Fruit fly (Drosophila melanogaster): ENCODE results near the gene CG6325.

The CG6325 gene

DNA sequence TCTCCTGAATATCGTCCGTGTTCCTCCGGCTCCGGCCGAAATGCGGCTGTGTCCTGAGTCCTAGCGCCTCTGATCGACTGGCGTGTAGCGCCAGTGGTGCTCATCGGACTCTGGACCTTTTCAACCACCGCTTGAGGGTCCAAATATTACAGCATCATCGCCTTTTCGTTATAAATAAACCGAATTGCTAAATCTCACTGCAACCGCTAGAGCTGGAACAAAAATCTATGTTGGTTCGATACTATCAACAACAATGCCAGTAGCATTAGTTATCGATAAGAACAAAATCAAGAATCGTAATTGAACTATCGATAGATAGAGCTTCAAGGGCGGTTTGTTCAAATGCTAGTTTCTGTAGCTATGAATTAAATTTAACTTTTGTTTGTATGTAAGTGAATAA is at the start of gene CG6325:
TSS of gene CG6325 (minus strand) at position 220 of the 400 bp plus-strand sequence.
- TF ChIP-seq Myc (optimal IDR thresholded peaks at IDR 0.05) (no peak), ttk (optimal IDR thresholded peaks at IDR 0.05) (no peak), Sin3A (optimal IDR thresholded peaks at IDR 0.05) (no peak), h (optimal IDR thresholded peaks at IDR 0.05) (no peak), insv (optimal IDR thresholded peaks at IDR 0.05) (no peak), psq (optimal IDR thresholded peaks at IDR 0.05) (no peak)

DNA sequence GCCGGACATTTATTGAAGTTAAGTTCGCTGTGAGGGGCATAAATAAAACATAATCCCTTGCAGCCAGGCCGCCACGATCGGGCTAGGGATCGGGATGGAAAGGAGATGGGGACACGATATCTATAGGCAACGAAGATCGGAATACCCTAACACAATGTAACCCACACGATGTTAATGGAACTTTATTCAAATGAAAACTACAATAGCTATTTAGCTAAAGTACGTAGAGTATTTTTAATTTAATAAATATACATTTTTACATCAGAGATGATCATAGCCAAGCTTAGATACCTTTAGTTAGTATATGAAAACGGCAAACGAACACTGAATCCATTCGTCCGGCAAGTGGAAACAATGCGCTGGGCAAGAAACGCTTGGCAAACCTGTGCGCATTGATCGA is 47.8 kb upstream of the CG6325 start:
- TF ChIP-seq Sin3A (optimal IDR thresholded peaks at IDR 0.05) (no peak), psq (optimal IDR thresholded peaks at IDR 0.05) (no peak), ttk (optimal IDR thresholded peaks at IDR 0.05) (no peak), insv (optimal IDR thresholded peaks at IDR 0.05) (no peak), Myc (optimal IDR thresholded peaks at IDR 0.05) (no peak), h (optimal IDR thresholded peaks at IDR 0.05) (no peak)

DNA sequence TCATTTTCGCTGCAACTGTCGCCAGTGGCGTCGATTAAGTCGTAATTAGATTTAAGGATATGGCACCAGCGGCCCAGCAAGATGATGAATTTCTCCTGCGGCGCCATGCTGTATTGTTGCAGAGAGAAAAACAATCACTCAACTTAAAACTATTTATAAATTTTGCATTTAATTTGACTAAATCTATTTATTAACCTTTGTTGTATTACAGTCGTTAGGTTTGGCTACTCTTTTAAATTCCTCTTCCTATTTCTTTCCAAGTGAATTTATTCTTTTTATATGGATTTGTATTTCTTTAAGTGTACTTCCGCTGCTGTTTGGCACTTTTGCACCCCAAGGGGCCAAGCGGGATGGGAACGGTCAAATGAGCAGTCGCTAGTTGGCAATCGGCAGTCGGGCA is 41.9 kb upstream of the CG6325 start:
- no peak for TF ChIP-seq ttk (optimal IDR thresholded peaks at IDR 0.05)
- TF ChIP-seq Sin3A (optimal IDR thresholded peaks at IDR 0.05): no peak
- TF ChIP-seq psq (optimal IDR thresholded peaks at IDR 0.05): no peak
- TF ChIP-seq Myc (optimal IDR thresholded peaks at IDR 0.05): no peak
- no peak for TF ChIP-seq insv (optimal IDR thresholded peaks at IDR 0.05)
- TF ChIP-seq h (optimal IDR thresholded peaks at IDR 0.05): no peak

DNA sequence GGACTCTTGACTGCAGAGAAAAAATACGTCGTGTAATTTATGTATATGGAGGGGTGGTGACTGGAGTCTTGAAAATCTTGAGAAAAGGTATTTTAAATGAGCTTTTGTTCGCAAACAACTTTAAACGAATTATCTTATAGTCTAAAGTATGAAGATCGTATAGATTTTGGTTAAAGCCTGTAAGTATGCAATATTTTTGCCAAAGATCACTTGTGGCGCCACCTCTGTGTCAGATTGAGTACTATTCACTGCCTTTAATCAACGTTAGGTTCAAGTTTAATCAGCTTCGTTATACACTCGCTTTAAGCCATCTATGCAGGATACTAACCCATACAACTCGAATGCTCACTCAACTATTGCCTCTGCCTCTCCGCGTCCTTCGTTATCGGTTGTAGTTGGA is 29.9 kb upstream of the CG6325 start:
- TF ChIP-seq h (optimal IDR thresholded peaks at IDR 0.05) (no peak), psq (optimal IDR thresholded peaks at IDR 0.05) (no peak)

DNA sequence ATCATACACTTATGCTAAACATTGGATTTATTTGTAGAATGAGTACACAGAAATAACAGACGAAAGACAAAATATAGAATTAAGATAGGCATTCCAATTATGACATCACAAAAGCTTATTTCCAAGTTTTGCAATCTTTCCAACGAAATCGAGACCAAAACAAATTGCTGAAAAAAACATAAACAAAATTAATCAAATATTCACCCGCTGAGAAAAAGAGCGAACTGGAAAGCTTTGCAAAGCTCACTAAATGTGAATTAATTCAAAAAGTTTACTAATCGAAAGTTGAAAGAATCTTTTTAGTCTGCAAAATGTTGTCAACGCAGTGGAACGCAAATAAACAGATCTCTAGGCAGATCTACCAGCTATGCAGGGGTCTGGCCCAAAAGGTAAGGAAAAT is 27.4 kb upstream of the CG6325 start, which contains the start of gene Cyp12e1:
TSS of gene Cyp12e1 (plus strand) at position 301 of the 400 bp plus-strand sequence.
- no peak for TF ChIP-seq psq (optimal IDR thresholded peaks at IDR 0.05)
- TF ChIP-seq ttk (optimal IDR thresholded peaks at IDR 0.05): no peak
- no peak for TF ChIP-seq Myc (optimal IDR thresholded peaks at IDR 0.05)
- no peak for TF ChIP-seq insv (optimal IDR thresholded peaks at IDR 0.05)
- no peak for TF ChIP-seq h (optimal IDR thresholded peaks at IDR 0.05)
- TF ChIP-seq Sin3A (optimal IDR thresholded peaks at IDR 0.05): no peak

DNA sequence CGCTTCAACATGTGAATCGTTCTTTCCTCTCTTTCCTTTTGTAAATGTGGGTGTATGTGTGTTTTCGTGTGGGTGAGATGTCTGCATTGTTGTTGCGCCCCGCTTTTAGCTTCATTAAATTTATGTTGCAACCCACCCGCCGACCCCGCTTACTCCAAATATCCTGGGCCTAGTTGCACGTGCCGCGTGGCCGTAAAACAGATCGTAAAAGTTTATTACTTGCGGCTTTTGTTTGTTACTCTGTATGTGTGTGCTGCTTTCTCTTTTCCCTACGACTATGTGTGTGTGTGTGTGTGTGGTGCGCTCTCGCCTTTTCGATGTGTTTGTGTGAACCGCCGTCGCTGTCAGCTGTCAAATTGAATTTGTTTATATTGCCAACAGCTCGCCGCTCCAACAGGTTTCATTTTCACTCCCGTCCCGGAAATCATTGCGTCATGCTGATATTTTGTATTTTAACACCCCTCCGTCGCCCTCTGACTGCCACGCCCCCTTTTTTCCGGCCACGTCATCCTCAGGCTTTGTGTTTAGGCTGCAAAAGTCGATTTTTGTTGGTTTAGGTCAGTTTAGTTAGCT is 26.4 kb upstream of the CG6325 start:
- TF ChIP-seq Myc (optimal IDR thresholded peaks at IDR 0.05) (no peak), psq (optimal IDR thresholded peaks at IDR 0.05) (no peak), Sin3A (optimal IDR thresholded peaks at IDR 0.05) (no peak), insv (optimal IDR thresholded peaks at IDR 0.05) (no peak), ttk (optimal IDR thresholded peaks at IDR 0.05) (no peak), h (optimal IDR thresholded peaks at IDR 0.05) (no peak)

DNA sequence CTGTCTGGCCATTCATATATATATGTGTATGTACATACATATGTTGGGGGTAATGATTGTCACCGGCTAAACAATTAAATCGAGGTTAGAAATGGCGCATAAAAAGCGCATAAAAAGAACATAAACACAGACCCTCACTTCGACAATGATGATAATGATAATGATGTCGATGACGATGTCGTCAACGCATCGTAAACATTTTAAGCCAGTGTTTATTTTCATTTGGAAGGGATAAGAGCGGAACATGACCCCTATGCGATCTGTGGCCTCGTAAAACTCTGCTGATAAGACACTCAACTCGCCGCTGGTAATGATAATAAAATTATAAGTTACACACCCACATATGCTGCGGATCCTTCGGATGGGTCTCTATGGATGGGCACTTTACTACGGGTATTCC is 24.0 kb upstream of the CG6325 start:
- no peak for TF ChIP-seq insv (optimal IDR thresholded peaks at IDR 0.05)
- no peak for TF ChIP-seq ttk (optimal IDR thresholded peaks at IDR 0.05)
- TF ChIP-seq psq (optimal IDR thresholded peaks at IDR 0.05): no peak
- no peak for TF ChIP-seq Myc (optimal IDR thresholded peaks at IDR 0.05)
- no peak for TF ChIP-seq Sin3A (optimal IDR thresholded peaks at IDR 0.05)
- TF ChIP-seq h (optimal IDR thresholded peaks at IDR 0.05): no peak

DNA sequence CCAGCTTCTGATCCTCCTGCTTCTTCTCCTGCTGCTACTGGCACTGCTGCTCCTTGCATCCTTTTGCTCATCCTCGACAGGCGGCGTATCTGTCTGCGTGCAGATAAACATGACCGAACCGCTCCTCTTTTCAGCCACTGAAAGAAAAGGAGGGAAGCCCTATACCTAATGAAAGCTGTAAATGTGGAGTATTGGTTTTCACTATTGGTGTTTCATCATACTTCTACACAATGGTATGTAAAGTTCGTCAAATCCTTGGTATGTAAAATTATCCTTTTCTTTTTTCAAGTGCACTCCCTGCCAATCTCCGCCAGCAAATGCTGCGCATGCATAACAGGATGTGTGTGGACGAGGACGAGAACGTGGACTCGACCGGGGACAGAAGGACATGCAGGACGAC is 21.2 kb upstream of the CG6325 start, which contains the start of gene CG46270:
TSS of gene CG46270 (minus strand) at position 101 of the 400 bp plus-strand sequence.
- TF ChIP-seq Sin3A (optimal IDR thresholded peaks at IDR 0.05): no peak
- no peak for TF ChIP-seq psq (optimal IDR thresholded peaks at IDR 0.05)
- no peak for TF ChIP-seq ttk (optimal IDR thresholded peaks at IDR 0.05)
- TF ChIP-seq h (optimal IDR thresholded peaks at IDR 0.05): no peak
- TF ChIP-seq Myc (optimal IDR thresholded peaks at IDR 0.05): no peak
- no peak for TF ChIP-seq insv (optimal IDR thresholded peaks at IDR 0.05)

DNA sequence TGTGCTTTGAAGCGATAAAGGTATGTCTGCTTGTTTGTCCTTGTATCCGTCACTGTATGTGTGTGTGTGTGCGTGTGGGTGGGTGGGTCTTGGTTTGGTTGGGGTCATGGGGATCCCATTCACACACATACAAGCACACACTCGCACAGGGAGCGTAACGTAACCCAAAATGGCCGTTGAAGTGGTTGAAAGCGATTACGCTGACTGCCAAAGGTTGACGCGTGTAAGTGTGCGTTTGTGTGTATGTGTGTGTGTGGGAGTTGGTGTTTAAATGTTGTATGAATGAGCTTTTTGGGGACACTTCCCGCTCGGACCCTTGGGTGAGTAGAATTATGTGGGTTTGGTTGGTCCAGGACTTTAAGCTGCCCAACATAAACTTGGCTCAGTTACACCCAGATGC is 14.1 kb upstream of the CG6325 start:
- TF ChIP-seq Myc (optimal IDR thresholded peaks at IDR 0.05) (no peak), ttk (optimal IDR thresholded peaks at IDR 0.05) (no peak), insv (optimal IDR thresholded peaks at IDR 0.05) (no peak), Sin3A (optimal IDR thresholded peaks at IDR 0.05) (no peak), h (optimal IDR thresholded peaks at IDR 0.05) (no peak), psq (optimal IDR thresholded peaks at IDR 0.05) (no peak)

DNA sequence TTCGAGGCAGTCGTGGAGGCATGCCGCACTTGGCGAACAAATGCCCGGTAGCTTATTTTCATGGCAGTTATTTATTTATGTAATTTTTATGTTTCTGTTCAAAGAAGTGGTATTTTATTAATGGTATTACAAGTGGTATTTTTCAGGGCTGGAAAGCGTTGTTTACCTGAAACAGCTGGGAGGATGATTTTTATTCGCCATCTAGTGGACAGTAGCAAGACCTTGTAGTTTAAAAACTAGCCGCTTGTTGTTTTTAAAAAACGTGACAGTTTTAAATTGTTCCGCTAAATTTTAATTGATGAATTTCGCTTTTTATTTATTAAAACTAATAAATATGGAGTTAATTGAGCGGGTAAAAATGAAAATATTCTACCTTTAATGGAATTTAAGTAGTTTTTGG is 8.8 kb upstream of the CG6325 start, which contains the start of gene CG6345:
TSS of gene CG6345 (minus strand) at position 124 of the 400 bp plus-strand sequence.
- no peak for TF ChIP-seq Myc (optimal IDR thresholded peaks at IDR 0.05)
- TF ChIP-seq h (optimal IDR thresholded peaks at IDR 0.05): peak; percentile 97
- TF ChIP-seq insv (optimal IDR thresholded peaks at IDR 0.05): no peak
- no peak for TF ChIP-seq Sin3A (optimal IDR thresholded peaks at IDR 0.05)
- TF ChIP-seq psq (optimal IDR thresholded peaks at IDR 0.05): no peak
- no peak for TF ChIP-seq ttk (optimal IDR thresholded peaks at IDR 0.05)

DNA sequence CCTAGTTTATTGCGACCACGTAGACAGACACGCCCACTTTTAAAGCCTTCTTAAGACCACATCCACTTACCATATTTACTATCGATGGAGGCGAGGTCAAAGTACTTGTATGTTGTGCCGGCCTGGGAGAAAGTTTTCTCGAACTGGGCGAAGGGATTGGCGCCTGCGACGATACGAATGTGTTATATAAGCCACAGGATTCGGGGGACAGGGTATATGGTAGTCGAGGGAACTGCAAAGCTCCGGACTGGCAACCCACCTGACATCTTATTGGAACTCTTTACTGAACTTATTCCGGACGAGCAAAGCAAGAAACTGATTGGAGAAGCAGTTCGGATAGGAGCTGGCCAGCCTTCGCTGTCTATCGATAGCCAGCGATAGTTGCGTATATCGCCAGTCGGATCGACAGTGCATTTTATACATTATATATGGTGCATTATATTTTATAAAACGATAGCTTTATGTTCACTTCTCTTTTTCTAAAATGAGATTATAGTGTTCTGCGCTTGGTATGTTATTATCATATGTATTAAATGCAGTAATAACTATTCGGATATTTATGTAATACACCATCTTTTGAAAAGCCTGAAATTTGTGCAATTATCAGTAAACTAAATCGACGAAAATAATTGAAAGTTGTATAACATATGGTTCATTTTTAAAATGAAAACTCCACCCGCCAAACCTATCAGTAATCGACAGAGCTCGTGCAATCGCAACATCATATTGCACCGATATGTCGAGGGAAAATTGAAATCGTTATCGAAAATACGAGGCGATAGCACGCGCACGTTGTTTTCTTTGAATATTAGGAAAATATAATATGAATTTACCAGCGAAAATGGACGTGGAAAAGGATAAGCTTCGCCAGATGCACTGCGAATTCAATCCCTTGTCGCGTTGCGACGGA is 5.7 kb upstream of the CG6325 start, which contains the start of the genes Irp-1B and Rrp46:
TSS of gene Irp-1B (minus strand) at position 320 of the 910 bp plus-strand sequence.
TSS of gene Rrp46 (plus strand) at position 752 of the 910 bp plus-strand sequence.
- TF ChIP-seq h (optimal IDR thresholded peaks at IDR 0.05): no peak
- TF ChIP-seq Sin3A (optimal IDR thresholded peaks at IDR 0.05): no peak
- TF ChIP-seq insv (optimal IDR thresholded peaks at IDR 0.05): no peak
- no peak for TF ChIP-seq ttk (optimal IDR thresholded peaks at IDR 0.05)
- TF ChIP-seq Myc (optimal IDR thresholded peaks at IDR 0.05): no peak
- no peak for TF ChIP-seq psq (optimal IDR thresholded peaks at IDR 0.05)
